Worm (Caenorhabditis elegans): ENCODE measurements around the gene rpl-35.
A peak's percentile ranks its signal among the peaks of the same experiment; 100 is the strongest.

rpl-35 gene

ce11 chrIII:7837567-7837966 lies 17.4 kb upstream of the rpl-35 start:
- TF ChIP-seq dpl-1 (GFP tag; optimal IDR thresholded peaks at IDR 0.05): no peak
- no peak for TF ChIP-seq nhr-77 (tag; optimal IDR thresholded peaks at IDR 0.05)
- no peak for TF ChIP-seq lin-13 (GFP tag; optimal IDR thresholded peaks at IDR 0.05)
- no peak for TF ChIP-seq lin-14 (GFP tag; optimal IDR thresholded peaks at IDR 0.05)
- no peak for TF ChIP-seq egl-27 (tag; optimal IDR thresholded peaks at IDR 0.05)
- TF ChIP-seq unc-130 (tag; optimal IDR thresholded peaks at IDR 0.05): no peak
- no peak for TF ChIP-seq lir-3 (tag; optimal IDR thresholded peaks at IDR 0.05; ENCODE audit: poor library complexity)
- TF ChIP-seq efl-1 (optimal IDR thresholded peaks at IDR 0.05): no peak
- TF ChIP-seq efl-1 (GFP tag; optimal IDR thresholded peaks at IDR 0.05 in 1 of 2): no peak
- TF ChIP-seq pax-3 (tag; optimal IDR thresholded peaks at IDR 0.05): peak; percentile 77
- no peak for TF ChIP-seq jun-1 (tag; optimal IDR thresholded peaks at IDR 0.05)
- TF ChIP-seq C16A3.4 (tag; optimal IDR thresholded peaks at IDR 0.05): no peak
- no peak for TF ChIP-seq unc-98 (GFP tag; IDR thresholded peaks at IDR 0.05)
- no peak for TF ChIP-seq ceh-88 (GFP tag; IDR thresholded peaks at IDR 0.05)
- no peak for TF ChIP-seq sptf-1 (tag; optimal IDR thresholded peaks at IDR 0.05)
- TF ChIP-seq isw-1 (GFP tag; IDR thresholded peaks at IDR 0.05): no peak
- peak; percentile 32 for TF ChIP-seq nhr-47 (tag; optimal IDR thresholded peaks at IDR 0.05)
- no peak for TF ChIP-seq ceh-90 (tag; optimal IDR thresholded peaks at IDR 0.05)
- no peak for TF ChIP-seq grh-1 (GFP tag; IDR thresholded peaks at IDR 0.05)
- no peak for TF ChIP-seq skn-1 (tag; optimal IDR thresholded peaks at IDR 0.05)
- TF ChIP-seq efl-3 (GFP tag; optimal IDR thresholded peaks at IDR 0.05): no peak
- no peak for TF ChIP-seq nhr-20 (tag; optimal IDR thresholded peaks at IDR 0.05)
- TF ChIP-seq rnt-1 (tag; optimal IDR thresholded peaks at IDR 0.05): no peak
- TF ChIP-seq hlh-17 (GFP tag; optimal IDR thresholded peaks at IDR 0.05; ENCODE audit: borderline replicate concordance): no peak
- TF ChIP-seq tlp-1 (tag; optimal IDR thresholded peaks at IDR 0.05): no peak
- TF ChIP-seq snpc-4 (tag; optimal IDR thresholded peaks at IDR 0.05): no peak
- TF ChIP-seq F16B12.6 (tag; optimal IDR thresholded peaks at IDR 0.05): no peak
- no peak for TF ChIP-seq aha-1 (tag; optimal IDR thresholded peaks at IDR 0.05)
- TF ChIP-seq swsn-7 (tag; optimal IDR thresholded peaks at IDR 0.05): no peak
- no peak for TF ChIP-seq snu-23 (GFP tag; optimal IDR thresholded peaks at IDR 0.05)
- no peak for TF ChIP-seq nhr-12 (tag; optimal IDR thresholded peaks at IDR 0.05)
- no peak for TF ChIP-seq fos-1 (tag; optimal IDR thresholded peaks at IDR 0.05)
- TF ChIP-seq ama-1 (optimal IDR thresholded peaks at IDR 0.05): no peak
- TF ChIP-seq fkh-8 (tag; optimal IDR thresholded peaks at IDR 0.05): peak; percentile 20
- no peak for TF ChIP-seq xbp-1 (tag; optimal IDR thresholded peaks at IDR 0.05)
- peak; percentile 51 for TF ChIP-seq sox-4 (tag; optimal IDR thresholded peaks at IDR 0.05)
- TF ChIP-seq lin-15B (tag; optimal IDR thresholded peaks at IDR 0.05): no peak
- no peak for TF ChIP-seq mdl-1 (tag; optimal IDR thresholded peaks at IDR 0.05)
- no peak for TF ChIP-seq ceh-63 (GFP tag; optimal IDR thresholded peaks at IDR 0.05)
- no peak for TF ChIP-seq blmp-1 (tag; optimal IDR thresholded peaks at IDR 0.05)
- peak; percentile 2 for TF ChIP-seq fkh-4 (tag; optimal IDR thresholded peaks at IDR 0.05; ENCODE audit: borderline replicate concordance)
- TF ChIP-seq ceh-8 (GFP tag; optimal IDR thresholded peaks at IDR 0.05): no peak
- no peak for TF ChIP-seq fkh-10 (GFP tag; optimal IDR thresholded peaks at IDR 0.05)
- TF ChIP-seq ces-1 (GFP tag; optimal IDR thresholded peaks at IDR 0.05): no peak
- TF ChIP-seq nhr-85 (tag): no peak
- no peak for TF ChIP-seq mef-2 (tag; optimal IDR thresholded peaks at IDR 0.05)
- no peak for TF ChIP-seq unc-86 (tag; optimal IDR thresholded peaks at IDR 0.05)
- TF ChIP-seq Y116A8C.19 (tag; optimal IDR thresholded peaks at IDR 0.05; ENCODE audit: borderline replicate concordance): no peak
- TF ChIP-seq alr-1 (tag; optimal IDR thresholded peaks at IDR 0.05; ENCODE audit: borderline replicate concordance): no peak
- TF ChIP-seq zip-4 (GFP tag; optimal IDR thresholded peaks at IDR 0.05): no peak
- peak; percentile 31 for TF ChIP-seq egl-13 (tag; optimal IDR thresholded peaks at IDR 0.05)
- no peak for TF ChIP-seq lsy-2 (tag; optimal IDR thresholded peaks at IDR 0.05)
- TF ChIP-seq mab-9 (GFP tag; IDR thresholded peaks at IDR 0.05): no peak
- no peak for TF ChIP-seq unc-62 (GFP tag; optimal IDR thresholded peaks at IDR 0.05)
- no peak for TF ChIP-seq mep-1 (tag; optimal IDR thresholded peaks at IDR 0.05)

Measured in whole organism, L1 larva.